Worm (Caenorhabditis elegans) whole organism, young adult: ENCODE measurements around the gene T07F8.1.

ENCODE experiments used
- B0261.1 ChIP-seq: sonication (generic microtip); optimal IDR thresholded peaks from 2 replicates; lab custom pipeline; 2016; ENCODE audit warnings: mild to moderate bottlenecking, missing genetic modification characterization, moderate library complexity, missing compliant biosample characterization
- B0336.3 ChIP-seq: fragments of 200-800 bp; sonication (Bioruptor generic); IDR thresholded peaks from 2 replicates; pipeline ENCODE4 v1.3.6; 2022; ENCODE audit warnings: missing genetic modification characterization, missing compliant biosample characterization
- C06A6.2 ChIP-seq: fragments of 200-800 bp; sonication (Bioruptor generic); conservative IDR thresholded peaks from 2 replicates; pipeline ENCODE4 v1.3.6; 2022; ENCODE audit warnings: missing genetic modification characterization, missing compliant biosample characterization
- D2030.7 ChIP-seq: fragments of 200-800 bp; sonication (Bioruptor generic); IDR thresholded peaks from 2 replicates; pipeline ENCODE4 v1.3.6; 2022; ENCODE audit warnings: missing genetic modification reagents, missing genetic modification characterization, missing compliant biosample characterization
- F10E7.11 ChIP-seq: sonication (generic microtip); optimal IDR thresholded peaks from 2 replicates; lab custom pipeline; 2017; ENCODE audit warnings: mild to moderate bottlenecking, missing genetic modification characterization, moderate library complexity, missing compliant biosample characterization
- F22D6.2 ChIP-seq: sonication (generic microtip); optimal IDR thresholded peaks from 2 replicates; lab custom pipeline; 2016; ENCODE audit warnings: mild to moderate bottlenecking, missing genetic modification characterization, missing compliant biosample characterization
- F23B12.7 ChIP-seq: sonication (generic microtip); optimal IDR thresholded peaks from 2 replicates; lab custom pipeline; 2017; ENCODE audit warnings: missing genetic modification characterization, mild to moderate bottlenecking, missing compliant biosample characterization, antibody characterized with exemption, moderate library complexity; ENCODE audit not compliant: insufficient read depth
- F33H1.4 ChIP-seq: fragments of 200-800 bp; sonication (Bioruptor generic); IDR thresholded peaks from 2 replicates; pipeline ENCODE4 v1.3.6; 2022; ENCODE audit warnings: missing genetic modification reagents, missing genetic modification characterization, missing compliant biosample characterization
- F52B5.7 ChIP-seq: sonication (generic microtip); optimal IDR thresholded peaks from 2 replicates; lab custom pipeline; 2016; ENCODE audit warnings: mild to moderate bottlenecking, missing genetic modification characterization, missing compliant biosample characterization
- F57C9.4 ChIP-seq: sonication (generic microtip); optimal IDR thresholded peaks from 2 replicates; lab custom pipeline; 2017; ENCODE audit warnings: mild to moderate bottlenecking, missing genetic modification characterization, missing compliant biosample characterization
- K11D2.4 ChIP-seq: fragments of 200-800 bp; sonication (Bioruptor generic); IDR thresholded peaks from 2 replicates; pipeline ENCODE4 v1.3.6; 2022; ENCODE audit warnings: missing genetic modification reagents, missing genetic modification characterization, missing compliant biosample characterization
- Y67H2A.10 ChIP-seq: fragments of 200-800 bp; sonication (Bioruptor generic); conservative IDR thresholded peaks from 2 replicates; pipeline ENCODE4 v1.3.6; 2022; ENCODE audit warnings: missing genetic modification reagents, missing genetic modification characterization, missing compliant biosample characterization
- ZK185.1 ChIP-seq: sonication (generic microtip); optimal IDR thresholded peaks from 2 replicates; lab custom pipeline; 2016; ENCODE audit warnings: mild to moderate bottlenecking, missing genetic modification characterization, missing compliant biosample characterization; ENCODE audit not compliant: poor library complexity, severe bottlenecking
- aptf-2 ChIP-seq: fragments of 200-800 bp; sonication (Bioruptor generic); conservative IDR thresholded peaks from 2 replicates; pipeline ENCODE4 v1.3.6; 2022; ENCODE audit warnings: missing genetic modification reagents, missing genetic modification characterization, missing compliant biosample characterization
- aptf-3 ChIP-seq: fragments of 200-800 bp; sonication (Bioruptor generic); IDR thresholded peaks from 2 replicates; pipeline ENCODE4 v1.3.6; 2022; ENCODE audit warnings: missing genetic modification characterization, missing compliant biosample characterization
- atf-7 ChIP-seq: sonication (generic microtip); optimal IDR thresholded peaks from 2 replicates; lab custom pipeline; 2017; ENCODE audit warnings: mild to moderate bottlenecking, missing genetic modification characterization, missing compliant biosample characterization
- cebp-1 ChIP-seq, 2 experiments: fragments of 200-800 bp in 1 of 2; sonication (Bioruptor generic) in 1 of 2; sonication (generic microtip) in 1 of 2; IDR thresholded peaks in 1 of 2; optimal IDR thresholded peaks in 1 of 2; 2 replicates each; pipeline versions ENCODE4 v1.3.6 to Lab custom; 2017 to 2022; ENCODE audit warnings: missing compliant biosample characterization in 2 of 2, missing genetic modification characterization in 2 of 2, mild to moderate bottlenecking in 1 of 2, missing genetic modification reagents in 1 of 2, moderate library complexity in 1 of 2
- ceh-100 ChIP-seq: fragments of 200-800 bp; sonication (Bioruptor generic); IDR thresholded peaks from 2 replicates; pipeline ENCODE4 v1.3.6; 2022; ENCODE audit warnings: missing genetic modification reagents, missing genetic modification characterization, missing compliant biosample characterization
- ceh-79 ChIP-seq: sonication (generic microtip); optimal IDR thresholded peaks from 2 replicates; lab custom pipeline; 2017; ENCODE audit warnings: mild to moderate bottlenecking, missing genetic modification characterization, missing compliant biosample characterization
- chd-7 ChIP-seq: sonication (generic microtip); optimal IDR thresholded peaks from 2 replicates; lab custom pipeline; 2016; ENCODE audit warnings: mild to moderate bottlenecking, missing genetic modification characterization, moderate library complexity, missing compliant biosample characterization
- dpff-1 ChIP-seq: sonication (generic microtip); optimal IDR thresholded peaks from 2 replicates; lab custom pipeline; 2017; ENCODE audit warnings: mild to moderate bottlenecking, missing genetic modification characterization, missing compliant biosample characterization
- efl-1 ChIP-seq: fragments of 150-350 bp; optimal IDR thresholded peaks from 2 replicates; lab custom pipeline; 2014; ENCODE audit warnings: missing biosample characterization, missing genetic modification reagents, missing genetic modification characterization
- egrh-3 ChIP-seq: fragments of 200-800 bp; sonication (Bioruptor generic); IDR thresholded peaks from 2 replicates; pipeline ENCODE4 v1.3.6; 2022; ENCODE audit warnings: missing genetic modification reagents, missing genetic modification characterization, missing compliant biosample characterization
- ekl-4 ChIP-seq: fragments of 200-800 bp; sonication (Bioruptor generic); IDR thresholded peaks from 2 replicates; pipeline ENCODE4 v1.3.6; 2022; ENCODE audit warnings: missing genetic modification reagents, missing genetic modification characterization, missing compliant biosample characterization
- hlh-12 ChIP-seq: sonication (generic microtip); optimal IDR thresholded peaks from 2 replicates; lab custom pipeline; 2016; ENCODE audit warnings: missing genetic modification characterization, missing compliant biosample characterization
- hmg-20 ChIP-seq: fragments of 200-800 bp; sonication (Bioruptor generic); IDR thresholded peaks from 2 replicates; pipeline ENCODE4 v1.3.6; 2022; ENCODE audit warnings: missing genetic modification reagents, missing genetic modification characterization, missing compliant biosample characterization
- let-526 ChIP-seq: fragments of 200-800 bp; sonication (Bioruptor generic); IDR thresholded peaks from 2 replicates; pipeline ENCODE4 v1.3.6; 2022; ENCODE audit warnings: missing genetic modification reagents, missing genetic modification characterization, missing compliant biosample characterization
- let-607 ChIP-seq, 2 experiments: fragments of 200-800 bp in 1 of 2; sonication (Bioruptor generic) in 1 of 2; sonication (generic microtip) in 1 of 2; optimal IDR thresholded peaks; 2 replicates each; lab custom pipeline; 2016 to 2018; ENCODE audit warnings: mild to moderate bottlenecking in 2 of 2, missing compliant biosample characterization in 2 of 2, missing genetic modification characterization in 2 of 2, moderate library complexity in 2 of 2, missing genotype in 1 of 2
- lin-26 ChIP-seq: fragments of 200-800 bp; sonication (Bioruptor generic); IDR thresholded peaks from 2 replicates; pipeline ENCODE4 v1.3.6; 2022; ENCODE audit warnings: missing genetic modification reagents, missing genetic modification characterization, missing compliant biosample characterization
- madf-10 ChIP-seq: sonication (generic microtip); optimal IDR thresholded peaks from 2 replicates; lab custom pipeline; 2016; ENCODE audit warnings: mild to moderate bottlenecking, missing genetic modification characterization, missing compliant biosample characterization
- madf-6 ChIP-seq: fragments of 200-800 bp; sonication (Bioruptor generic); IDR thresholded peaks from 2 replicates; pipeline ENCODE4 v1.3.6; 2022; ENCODE audit warnings: missing genetic modification reagents, missing genetic modification characterization, missing compliant biosample characterization
- mcd-1 ChIP-seq: fragments of 200-800 bp; sonication (Bioruptor generic); IDR thresholded peaks from 2 replicates; pipeline ENCODE4 v1.3.6; 2022; ENCODE audit warnings: missing genetic modification reagents, missing genetic modification characterization, missing compliant biosample characterization
- mel-28 ChIP-seq: sonication (generic microtip); optimal IDR thresholded peaks from 2 replicates; lab custom pipeline; 2016; ENCODE audit warnings: borderline replicate concordance, mild to moderate bottlenecking, missing genetic modification characterization, missing compliant biosample characterization
- nfyb-1 ChIP-seq: fragments of 200-800 bp; sonication (Bioruptor generic); IDR thresholded peaks from 2 replicates; pipeline ENCODE4 v1.3.6; 2022; ENCODE audit warnings: missing genetic modification reagents, missing genetic modification characterization, missing compliant biosample characterization
- nhr-120 ChIP-seq: fragments of 200-800 bp; sonication (Bioruptor generic); IDR thresholded peaks from 2 replicates; pipeline ENCODE4 v1.3.6; 2022; ENCODE audit warnings: missing genetic modification characterization, missing compliant biosample characterization
- nhr-27 ChIP-seq: fragments of 200-800 bp; sonication (Bioruptor generic); optimal IDR thresholded peaks from 2 replicates; lab custom pipeline; 2018; ENCODE audit warnings: mild to moderate bottlenecking, missing genetic modification characterization, moderate library complexity, missing compliant biosample characterization
- nhr-80 ChIP-seq: sonication (generic microtip); optimal IDR thresholded peaks from 2 replicates; lab custom pipeline; 2016; ENCODE audit warnings: missing genetic modification characterization, missing compliant biosample characterization
- nhr-90 ChIP-seq: sonication (generic microtip); optimal IDR thresholded peaks from 2 replicates; lab custom pipeline; 2016; ENCODE audit warnings: missing genotype, mild to moderate bottlenecking, missing genetic modification characterization, missing compliant biosample characterization
- rpc-1 ChIP-seq, 2 experiments: fragments of 150-350 bp in 1 of 2; sonication (generic microtip) in 1 of 2; optimal IDR thresholded peaks; 2 replicates each; lab custom pipeline; 2014 to 2018; ENCODE audit warnings: missing biosample characterization in 1 of 2, missing genetic modification characterization in 1 of 2, missing genetic modification reagents in 1 of 2, missing genotype in 1 of 2
- sea-2 ChIP-seq: fragments of 200-800 bp; sonication (Bioruptor generic); IDR thresholded peaks from 2 replicates; pipeline ENCODE4 v1.3.6; 2022; ENCODE audit warnings: missing genetic modification characterization, missing compliant biosample characterization
- snpc-3.4 ChIP-seq: sonication (generic microtip); optimal IDR thresholded peaks from 2 replicates; lab custom pipeline; 2017; ENCODE audit warnings: missing genetic modification characterization, mild to moderate bottlenecking, missing compliant biosample characterization, antibody characterized with exemption, moderate library complexity, missing genotype, missing genetic modification reagents
- sptf-2 ChIP-seq: fragments of 200-800 bp; sonication (Bioruptor generic); optimal IDR thresholded peaks from 2 replicates; lab custom pipeline; 2018; ENCODE audit warnings: mild to moderate bottlenecking, missing genetic modification characterization, missing compliant biosample characterization
- xnd-1 ChIP-seq: sonication (generic microtip); optimal IDR thresholded peaks from 2 replicates; lab custom pipeline; 2016; ENCODE audit warnings: missing genotype, missing genetic modification reagents, missing genetic modification characterization, missing compliant biosample characterization
- zfh-2 ChIP-seq: fragments of 200-800 bp; sonication (Bioruptor generic); conservative IDR thresholded peaks from 2 replicates; pipeline ENCODE4 v1.3.6; 2022; ENCODE audit warnings: missing genetic modification reagents, missing genetic modification characterization, missing compliant biosample characterization
- ztf-18 ChIP-seq: sonication (generic microtip); optimal IDR thresholded peaks from 2 replicates; lab custom pipeline; 2016; ENCODE audit warnings: missing genotype, mild to moderate bottlenecking, missing genetic modification characterization, missing compliant biosample characterization
- ztf-22 ChIP-seq: fragments of 200-800 bp; sonication (Bioruptor generic); optimal IDR thresholded peaks from 2 replicates; lab custom pipeline; 2018; ENCODE audit warnings: mild to moderate bottlenecking, missing genetic modification characterization, moderate library complexity, missing compliant biosample characterization

The T07F8.1 gene

ce11 chrII:7183493-7184272 lies 35.5 kb downstream of the T07F8.1 start, which contains the start of gene pdl-1 (continued):
- TF ChIP-seq D2030.7 (GFP tag; lab: Robert Waterston, UW): peak; percentile 78
- peak; percentile 13 for TF ChIP-seq dpff-1 (tag; lab: Kevin White, UChicago)
- TF ChIP-seq F33H1.4 (GFP tag; lab: Robert Waterston, UW): peak; percentile 47; the same call in 1 of the 2 replicates
- peak; percentile 84 for TF ChIP-seq nhr-27 (tag; lab: Kevin White, UChicago)
- TF ChIP-seq mel-28: peak; percentile 57
- TF ChIP-seq madf-6 (GFP tag; lab: Robert Waterston, UW): peak; percentile 73; the same call in 1 of the 2 replicates
- peak; percentile 65 for TF ChIP-seq aptf-2
- 0 out of 2 replicates have a peak, but pooled peaks have one; percentile 71 for TF ChIP-seq aptf-3 (GFP tag; lab: Robert Waterston, UW)
- TF ChIP-seq ztf-18 (tag; lab: Kevin White, UChicago): peak; percentile 80
- peak; percentile 87 for TF ChIP-seq snpc-3.4 (tag; lab: Kevin White, UChicago)
- peak; percentile 28 to 30 for TF ChIP-seq let-607 (tag; optimal IDR thresholded peaks at IDR 0.05; lab: Kevin White, UChicago)
- TF ChIP-seq K11D2.4 (GFP tag; lab: Robert Waterston, UW): peak; percentile 71; the same call in 1 of the 2 replicates
- TF ChIP-seq atf-7: peak; percentile 85
- no peak; the same call in 1 of the 2 replicates for TF ChIP-seq zfh-2 (GFP tag; lab: Robert Waterston, UW)
- peak; percentile 46 for TF ChIP-seq nhr-80 (tag; lab: Kevin White, UChicago)
- TF ChIP-seq cebp-1 (GFP tag; IDR thresholded peaks at IDR 0.05; lab: Robert Waterston, UW): no peak
- TF ChIP-seq cebp-1 (tag; optimal IDR thresholded peaks at IDR 0.05; lab: Kevin White, UChicago): peak; percentile 80
- TF ChIP-seq lin-26: peak; percentile 96
- no peak; the same call in 1 of the 2 replicates for TF ChIP-seq B0336.3 (GFP tag; lab: Robert Waterston, UW)
- TF ChIP-seq C06A6.2 (GFP tag; lab: Robert Waterston, UW): 0 out of 2 replicates have a peak, but pooled peaks have one; percentile 43
- peak; percentile 77 for TF ChIP-seq hmg-20 (GFP tag; lab: Robert Waterston, UW)
- 0 out of 2 replicates have a peak, but pooled peaks have one; percentile 80 for TF ChIP-seq sea-2
- TF ChIP-seq B0261.1 (tag; lab: Kevin White, UChicago): peak; percentile 86
- no peak for TF ChIP-seq Y67H2A.10 (GFP tag; lab: Robert Waterston, UW)
- TF ChIP-seq sptf-2 (GFP tag; lab: Kevin White, UChicago): peak; percentile 31
- peak; percentile 91 for TF ChIP-seq ceh-79 (tag; lab: Kevin White, UChicago)
- peak; percentile 86 for TF ChIP-seq madf-10
- TF ChIP-seq hlh-12 (tag; lab: Kevin White, UChicago): peak; percentile 84
- TF ChIP-seq ZK185.1 (tag; lab: Kevin White, UChicago): peak; percentile 94
- peak; percentile 44 for TF ChIP-seq ztf-22 (GFP tag; lab: Kevin White, UChicago)
- TF ChIP-seq mcd-1 (GFP tag; lab: Robert Waterston, UW): peak; percentile 66
- TF ChIP-seq F22D6.2 (tag; lab: Kevin White, UChicago): peak; percentile 6
- no peak for TF ChIP-seq efl-1 (GFP tag; lab: Kevin White, UChicago)
- peak; percentile 88 for TF ChIP-seq nfyb-1 (GFP tag; lab: Robert Waterston, UW)
- TF ChIP-seq let-526 (GFP tag; lab: Robert Waterston, UW): peak; percentile 39; the same call in 1 of the 2 replicates

- TF ChIP-seq xnd-1 (tag; lab: Kevin White, UChicago) (no peak), rpc-1 (optimal IDR thresholded peaks at IDR 0.05; lab: Kevin White, UChicago) (no peak), rpc-1 (tag; optimal IDR thresholded peaks at IDR 0.05; lab: Kevin White, UChicago) (no peak), F52B5.7 (tag; lab: Kevin White, UChicago) (no peak), nhr-120 (GFP tag; lab: Robert Waterston, UW) (no peak), ceh-100 (GFP tag; lab: Robert Waterston, UW) (no peak), nhr-90 (tag; lab: Kevin White, UChicago) (no peak), ztf-18 (tag; lab: Kevin White, UChicago) (no peak), F10E7.11 (tag; lab: Kevin White, UChicago) (no peak), ekl-4 (GFP tag; lab: Robert Waterston, UW) (no peak), mcd-1 (GFP tag; lab: Robert Waterston, UW) (no peak), K11D2.4 (GFP tag; lab: Robert Waterston, UW) (no peak), chd-7 (tag; lab: Kevin White, UChicago) (no peak), F23B12.7 (no peak), egrh-3 (GFP tag; lab: Robert Waterston, UW) (no peak), F57C9.4 (tag; lab: Kevin White, UChicago) (no peak)
Observed at ce11 chrII:7186117-7186516, 37.9 kb downstream of the T07F8.1 start.
